Worm (Caenorhabditis elegans): ENCODE measurements around the gene cest-31.
A peak's percentile ranks its signal among the peaks of the same experiment; 100 is the strongest.

cest-31 gene

DNA sequence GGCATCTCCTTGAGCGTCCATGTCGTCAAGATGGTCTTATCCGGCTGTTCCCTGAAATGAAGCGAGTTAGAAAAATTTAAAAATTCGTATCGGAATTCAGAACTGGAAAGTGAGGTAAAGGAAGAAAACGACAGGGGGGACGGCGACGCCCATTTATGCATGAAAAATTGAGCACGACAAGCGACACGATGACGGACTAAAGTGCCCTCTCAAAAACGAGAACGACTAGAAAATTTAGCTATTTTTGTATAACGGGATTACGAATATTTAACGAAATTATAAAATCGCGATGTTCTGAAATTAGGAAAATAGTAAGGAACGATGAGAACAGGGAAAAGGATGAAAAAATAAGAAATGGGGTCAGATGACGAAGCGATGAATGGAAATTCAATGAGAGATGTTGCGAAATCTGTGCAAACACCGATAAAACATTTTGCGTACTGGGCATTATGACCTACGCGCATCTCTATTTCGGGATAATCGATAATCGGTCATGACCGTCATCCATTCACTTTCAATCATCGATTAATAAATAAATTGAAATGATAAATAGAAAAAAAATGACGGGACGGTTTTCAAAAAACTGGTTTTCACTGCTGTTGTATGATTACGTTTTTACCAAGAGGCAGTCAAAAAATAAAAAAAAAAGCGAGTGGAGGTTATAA lies 17.5 kb upstream of the cest-31 start, which contains the start of gene snb-1:
snb-1 (minus strand) TSS at position 51 of the 665 bp plus-strand sequence.
- no peak for TF ChIP-seq flt-1 (GFP tag; IDR thresholded peaks at IDR 0.05)
- TF ChIP-seq T22C8.4 (GFP tag; IDR thresholded peaks at IDR 0.05): peak; percentile 89

DNA sequence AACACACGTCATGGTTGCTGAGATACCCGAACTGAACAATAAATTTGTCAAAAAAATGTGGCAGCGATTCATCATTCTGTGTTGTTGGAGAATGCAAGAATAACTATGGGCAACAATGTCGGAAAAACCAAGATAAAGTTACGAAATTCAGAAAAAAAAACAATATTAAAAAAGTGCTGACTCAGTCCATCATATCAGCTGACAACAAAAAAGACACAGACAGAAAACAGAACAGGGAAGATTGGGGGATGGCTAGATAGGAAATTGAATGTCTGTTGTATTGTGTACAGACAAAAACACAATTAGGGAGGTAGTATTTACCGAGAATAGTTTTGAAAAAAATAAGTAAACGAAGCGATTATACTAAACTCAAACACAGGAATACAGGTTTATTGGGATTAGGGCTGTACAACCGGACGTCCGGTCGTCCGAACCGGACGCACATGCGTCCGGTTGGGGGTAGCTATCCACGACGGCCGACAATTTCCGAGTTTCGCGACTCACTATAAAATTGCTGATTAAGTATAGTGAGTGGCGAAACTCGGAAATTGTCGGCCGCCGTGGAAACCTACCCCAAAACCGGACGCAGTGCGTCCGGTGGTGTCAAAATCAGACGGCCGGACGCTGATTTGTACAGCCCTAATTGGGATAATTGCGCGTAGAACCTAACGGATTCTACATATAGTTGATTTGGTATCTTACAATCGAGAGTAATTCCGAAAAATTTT lies 16.4 kb upstream of the cest-31 start:
- TF ChIP-seq klf-2 (GFP tag; conservative IDR thresholded peaks at IDR 0.05) (no peak), flt-1 (GFP tag; IDR thresholded peaks at IDR 0.05) (no peak), ref-1 (GFP tag; conservative IDR thresholded peaks at IDR 0.05) (no peak), med-1 (GFP tag; optimal IDR thresholded peaks at IDR 0.05; ENCODE audit: insufficient read depth) (no peak), T22C8.4 (GFP tag; IDR thresholded peaks at IDR 0.05) (no peak), ztf-23 (GFP tag; IDR thresholded peaks at IDR 0.05) (no peak), cog-1 (tag; optimal IDR thresholded peaks at IDR 0.05) (no peak), tab-1 (GFP tag; IDR thresholded peaks at IDR 0.05) (no peak), ztf-29 (GFP tag; IDR thresholded peaks at IDR 0.05) (no peak)

DNA sequence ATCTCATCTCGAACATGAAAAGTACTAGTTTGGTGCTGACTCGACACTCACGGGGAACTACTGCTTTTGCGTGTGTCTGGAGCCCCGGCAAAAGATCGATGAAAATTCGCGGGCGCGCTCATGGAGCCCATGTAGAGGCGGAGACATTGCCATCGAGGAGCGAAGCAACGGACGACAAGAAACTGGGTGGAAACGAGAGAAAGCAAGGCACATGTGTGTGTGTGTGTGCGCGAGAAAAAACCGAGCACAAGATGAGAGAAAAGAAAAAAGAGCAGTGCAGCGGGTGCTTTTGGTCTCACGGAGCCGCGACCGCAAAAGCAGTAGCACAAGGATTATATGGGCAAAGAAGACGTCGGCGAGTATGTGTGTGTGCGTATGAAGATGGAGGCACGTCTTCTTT lies 15.3 kb upstream of the cest-31 start:
- no peak for TF ChIP-seq ztf-23 (GFP tag; IDR thresholded peaks at IDR 0.05)
- TF ChIP-seq flt-1 (GFP tag; IDR thresholded peaks at IDR 0.05): no peak
- TF ChIP-seq ztf-29 (GFP tag; IDR thresholded peaks at IDR 0.05): no peak
- TF ChIP-seq klf-2 (GFP tag; conservative IDR thresholded peaks at IDR 0.05): no peak
- TF ChIP-seq med-1 (GFP tag; optimal IDR thresholded peaks at IDR 0.05; ENCODE audit: insufficient read depth): no peak
- TF ChIP-seq T22C8.4 (GFP tag; IDR thresholded peaks at IDR 0.05): no peak
- no peak for TF ChIP-seq cog-1 (tag; optimal IDR thresholded peaks at IDR 0.05)
- no peak for TF ChIP-seq tab-1 (GFP tag; IDR thresholded peaks at IDR 0.05)
- no peak for TF ChIP-seq ref-1 (GFP tag; conservative IDR thresholded peaks at IDR 0.05)

DNA sequence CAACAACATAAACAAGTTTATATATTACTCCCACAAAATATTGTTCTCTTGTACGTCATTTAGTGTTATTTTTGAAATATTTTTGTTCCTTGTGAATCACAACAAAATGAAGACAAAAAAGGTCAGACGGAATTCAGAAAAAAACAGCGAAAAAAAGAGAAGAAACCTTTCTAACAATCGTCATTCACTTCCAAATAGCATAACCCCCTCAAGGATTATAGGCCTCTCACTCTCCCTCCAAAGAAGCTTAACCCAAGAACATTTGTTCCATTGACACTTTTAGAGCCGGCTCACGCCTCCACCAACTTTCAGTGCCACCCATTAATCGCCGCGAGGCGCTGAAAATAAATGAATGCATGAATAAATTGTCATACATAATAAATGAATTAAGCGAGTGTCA lies 14.5 kb upstream of the cest-31 start:
- TF ChIP-seq ref-1 (GFP tag; conservative IDR thresholded peaks at IDR 0.05) (no peak), tab-1 (GFP tag; IDR thresholded peaks at IDR 0.05) (no peak), med-1 (GFP tag; optimal IDR thresholded peaks at IDR 0.05; ENCODE audit: insufficient read depth) (no peak), flt-1 (GFP tag; IDR thresholded peaks at IDR 0.05) (no peak), ztf-23 (GFP tag; IDR thresholded peaks at IDR 0.05) (no peak), klf-2 (GFP tag; conservative IDR thresholded peaks at IDR 0.05) (no peak), ztf-29 (GFP tag; IDR thresholded peaks at IDR 0.05) (no peak), cog-1 (tag; optimal IDR thresholded peaks at IDR 0.05) (no peak), T22C8.4 (GFP tag; IDR thresholded peaks at IDR 0.05) (no peak)

DNA sequence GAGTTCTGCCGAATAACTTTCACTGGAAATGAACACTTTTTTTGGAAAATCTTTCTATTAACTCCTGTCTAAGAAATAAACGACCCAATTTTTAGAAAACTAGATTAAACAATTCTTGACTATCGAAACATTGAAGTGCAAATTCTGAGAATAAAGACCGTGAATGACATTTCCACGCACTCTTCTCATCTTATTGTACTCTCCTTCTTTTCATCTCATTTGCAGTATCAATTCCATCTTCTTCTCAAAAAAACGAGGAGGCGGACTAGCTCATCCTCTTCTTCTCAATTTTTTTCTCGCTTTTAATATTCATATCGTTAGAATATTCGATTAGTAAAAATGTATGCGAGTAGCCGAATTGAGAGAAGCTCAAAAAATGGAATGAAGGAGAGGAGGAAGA lies 12.4 kb upstream of the cest-31 start:
- TF ChIP-seq ztf-29 (GFP tag; IDR thresholded peaks at IDR 0.05) (no peak), cog-1 (tag; optimal IDR thresholded peaks at IDR 0.05) (no peak), klf-2 (GFP tag; conservative IDR thresholded peaks at IDR 0.05) (no peak), ref-1 (GFP tag; conservative IDR thresholded peaks at IDR 0.05) (no peak), tab-1 (GFP tag; IDR thresholded peaks at IDR 0.05) (no peak), med-1 (GFP tag; optimal IDR thresholded peaks at IDR 0.05; ENCODE audit: insufficient read depth) (no peak), flt-1 (GFP tag; IDR thresholded peaks at IDR 0.05) (no peak), T22C8.4 (GFP tag; IDR thresholded peaks at IDR 0.05) (no peak)

DNA sequence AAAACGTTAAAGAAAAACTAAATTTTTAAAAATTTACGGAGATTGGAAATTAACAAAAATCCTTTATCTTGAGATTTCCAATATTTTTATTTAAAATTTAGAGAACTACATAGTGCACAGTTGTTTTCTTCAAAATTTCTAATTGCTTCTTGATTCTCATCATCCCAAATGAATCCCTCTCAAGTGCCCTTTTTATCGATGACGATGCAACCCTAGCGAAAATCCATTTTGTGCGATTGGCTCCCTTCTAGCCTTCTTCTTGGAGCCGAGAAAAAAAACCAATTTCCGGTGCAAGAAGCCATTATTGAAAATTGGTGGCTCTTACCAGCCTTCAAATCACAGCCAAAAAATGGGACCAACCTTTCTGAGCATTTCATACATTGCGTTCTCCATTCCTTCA lies 11.6 kb upstream of the cest-31 start:
- TF ChIP-seq cog-1 (tag; optimal IDR thresholded peaks at IDR 0.05): no peak

DNA sequence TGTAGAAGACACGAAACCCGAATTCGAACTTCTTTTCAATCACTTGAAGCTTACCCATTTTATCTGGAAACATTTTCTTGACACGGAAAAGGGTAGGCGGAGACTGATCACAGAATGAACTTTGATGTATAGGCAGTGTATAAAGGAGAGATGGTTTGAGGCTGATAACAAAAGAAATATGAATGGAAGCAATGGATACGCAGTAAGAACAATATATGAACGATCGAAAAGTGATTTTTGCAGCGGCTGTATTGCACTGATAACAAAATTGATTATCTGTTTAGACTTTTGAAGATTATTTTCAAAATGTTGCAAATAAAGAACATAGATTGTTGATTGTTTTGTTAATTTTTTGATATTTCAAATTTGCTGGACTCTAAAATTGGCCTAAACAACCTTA lies 8.3 kb upstream of the cest-31 start, which contains the start of gene pmp-5:
pmp-5 (minus strand) TSS at position 63 of the 400 bp plus-strand sequence.
- TF ChIP-seq ztf-29 (GFP tag; IDR thresholded peaks at IDR 0.05): no peak
- no peak for TF ChIP-seq ref-1 (GFP tag; conservative IDR thresholded peaks at IDR 0.05)
- TF ChIP-seq klf-2 (GFP tag; conservative IDR thresholded peaks at IDR 0.05): no peak
- TF ChIP-seq ztf-23 (GFP tag; IDR thresholded peaks at IDR 0.05): no peak
- TF ChIP-seq med-1 (GFP tag; optimal IDR thresholded peaks at IDR 0.05; ENCODE audit: insufficient read depth): no peak
- TF ChIP-seq T22C8.4 (GFP tag; IDR thresholded peaks at IDR 0.05): no peak
- TF ChIP-seq tab-1 (GFP tag; IDR thresholded peaks at IDR 0.05): no peak
- no peak for TF ChIP-seq cog-1 (tag; optimal IDR thresholded peaks at IDR 0.05)
- no peak for TF ChIP-seq flt-1 (GFP tag; IDR thresholded peaks at IDR 0.05)

DNA sequence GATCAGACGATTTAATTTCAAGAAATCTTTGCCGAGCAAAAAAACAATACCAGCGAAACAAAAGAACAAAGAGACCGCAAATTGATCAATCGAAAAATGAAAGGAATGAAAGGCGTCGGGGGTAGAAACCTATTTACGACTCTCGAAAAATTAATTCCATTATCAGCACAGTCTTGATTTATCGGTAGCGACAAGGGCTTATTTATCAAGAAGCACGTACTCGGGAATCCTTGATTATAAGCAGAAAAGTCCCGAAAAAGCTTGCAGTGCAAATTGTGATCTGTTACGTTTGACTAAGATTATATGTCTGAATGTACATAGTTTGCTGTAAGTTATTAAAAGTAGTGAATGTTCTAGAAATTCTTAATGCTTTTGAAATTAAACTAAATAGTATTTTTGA lies 7.5 kb upstream of the cest-31 start:
- no peak for TF ChIP-seq T22C8.4 (GFP tag; IDR thresholded peaks at IDR 0.05)
- TF ChIP-seq ref-1 (GFP tag; conservative IDR thresholded peaks at IDR 0.05): no peak
- no peak for TF ChIP-seq tab-1 (GFP tag; IDR thresholded peaks at IDR 0.05)
- TF ChIP-seq cog-1 (tag; optimal IDR thresholded peaks at IDR 0.05): no peak
- no peak for TF ChIP-seq flt-1 (GFP tag; IDR thresholded peaks at IDR 0.05)
- TF ChIP-seq med-1 (GFP tag; optimal IDR thresholded peaks at IDR 0.05; ENCODE audit: insufficient read depth): no peak
- TF ChIP-seq ztf-23 (GFP tag; IDR thresholded peaks at IDR 0.05): no peak
- no peak for TF ChIP-seq klf-2 (GFP tag; conservative IDR thresholded peaks at IDR 0.05)
- TF ChIP-seq ztf-29 (GFP tag; IDR thresholded peaks at IDR 0.05): no peak

DNA sequence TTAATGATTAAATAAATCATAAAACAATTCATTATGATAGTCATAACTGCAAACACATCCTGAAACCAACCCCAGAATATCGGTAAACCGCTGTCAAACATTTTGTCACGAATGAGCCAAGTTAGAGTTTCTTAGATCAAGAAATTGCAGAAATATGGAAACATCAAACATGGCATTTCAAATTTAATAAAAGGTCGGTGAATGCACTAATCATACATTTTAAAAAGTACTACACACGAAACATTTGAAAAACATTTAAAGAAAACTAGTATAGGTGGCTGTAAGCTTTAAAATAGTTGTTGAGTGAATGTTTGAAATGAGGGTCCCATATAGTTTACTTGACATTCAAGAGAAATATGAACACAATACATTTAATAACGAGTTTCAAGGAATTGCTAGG lies 5.3 kb upstream of the cest-31 start, which contains the start of gene str-180:
str-180 (minus strand) TSS at position 101 of the 400 bp plus-strand sequence.
- TF ChIP-seq med-1 (GFP tag; optimal IDR thresholded peaks at IDR 0.05; ENCODE audit: insufficient read depth) (no peak), ref-1 (GFP tag; conservative IDR thresholded peaks at IDR 0.05) (no peak), klf-2 (GFP tag; conservative IDR thresholded peaks at IDR 0.05) (no peak), cog-1 (tag; optimal IDR thresholded peaks at IDR 0.05) (no peak), flt-1 (GFP tag; IDR thresholded peaks at IDR 0.05) (no peak), ztf-29 (GFP tag; IDR thresholded peaks at IDR 0.05) (no peak), T22C8.4 (GFP tag; IDR thresholded peaks at IDR 0.05) (no peak), tab-1 (GFP tag; IDR thresholded peaks at IDR 0.05) (no peak), ztf-23 (GFP tag; IDR thresholded peaks at IDR 0.05) (no peak)

DNA sequence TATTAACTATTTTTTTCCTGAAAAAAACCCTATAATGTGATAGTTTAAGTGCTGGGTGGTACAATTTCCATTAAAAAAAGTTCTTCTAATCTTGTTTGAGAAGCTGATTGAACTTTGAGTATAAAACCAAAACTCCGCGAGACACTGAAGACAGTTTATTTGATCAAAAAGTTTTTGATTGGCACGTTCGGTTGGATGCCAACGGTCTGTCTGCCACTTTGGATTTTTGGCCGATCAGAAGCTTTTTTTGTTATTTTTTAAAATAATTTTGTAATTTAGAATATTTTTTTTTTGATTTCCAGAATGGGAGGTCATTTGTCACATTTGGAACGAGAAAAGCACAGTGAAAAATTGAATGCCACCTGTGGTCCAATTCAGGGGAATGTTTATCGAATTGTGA lies 4.5 kb upstream of the cest-31 start, which contains the start of gene cest-28:
cest-28 (plus strand) TSS at position 301 of the 400 bp plus-strand sequence.
- no peak for TF ChIP-seq ref-1 (GFP tag; conservative IDR thresholded peaks at IDR 0.05)

Measured in whole organism, midembryonic.